Fruit fly (Drosophila melanogaster) whole organism, adult: ENCODE measurements around the gene Sfp87B.

Source experiments
- CG11617 ChIP-seq: fragments of 200-800 bp; sonication (Bioruptor generic); optimal IDR thresholded peaks from 2 replicates; lab custom pipeline; 2017; ENCODE audit warnings: mild to moderate bottlenecking, missing biosample characterization, missing genetic modification reagents, missing genetic modification characterization
- CG5204 ChIP-seq: fragments of 200-800 bp; sonication (Bioruptor generic); optimal IDR thresholded peaks from 2 replicates; lab custom pipeline; 2016; ENCODE audit warnings: missing biosample characterization, missing genetic modification characterization
- CG7101 ChIP-seq: fragments of 200-800 bp; sonication (Bioruptor generic); optimal IDR thresholded peaks from 2 replicates; lab custom pipeline; 2018; ENCODE audit warnings: missing biosample characterization, mild to moderate bottlenecking, missing genetic modification characterization, moderate library complexity
- Clk ChIP-seq: fragments of 200-800 bp; sonication (Bioruptor generic); optimal IDR thresholded peaks from 2 replicates; lab custom pipeline; 2017; ENCODE audit warnings: missing biosample characterization, missing genetic modification characterization
- Hr96 ChIP-seq: fragments of 200-800 bp; sonication (Bioruptor generic); optimal IDR thresholded peaks from 2 replicates; lab custom pipeline; 2016; ENCODE audit warnings: missing biosample characterization, missing genetic modification characterization
- cnc ChIP-seq, 2 experiments: fragments of >200 bp; optimal IDR thresholded peaks; 2 replicates each; lab custom pipeline; 2017
- ovo ChIP-seq: fragments of 200-800 bp; sonication (Bioruptor generic); optimal IDR thresholded peaks from 2 replicates; lab custom pipeline; 2016; ENCODE audit warnings: missing biosample characterization, missing genetic modification characterization
- pad ChIP-seq: fragments of 200-800 bp; sonication (Bioruptor generic); optimal IDR thresholded peaks from 3 replicates; lab custom pipeline; 2017; ENCODE audit warnings: missing biosample characterization, missing genetic modification characterization, mild to moderate bottlenecking, moderate library complexity, missing genetic modification reagents
- tj ChIP-seq: fragments of 200-800 bp; sonication (Bioruptor generic); optimal IDR thresholded peaks from 3 replicates; lab custom pipeline; 2017; ENCODE audit warnings: missing biosample characterization, mild to moderate bottlenecking, missing genetic modification characterization, moderate library complexity

dm6 chr3R:12232629-12233028 lies 40.3 kb upstream of the Sfp87B start, which contains the start of gene Pglym87:
- TF ChIP-seq ovo (GFP tag; lab: Kevin White, UChicago) (no peak), cnc (optimal IDR thresholded peaks at IDR 0.05; lab: Kevin White, UChicago) (no peak), Clk (GFP tag; lab: Kevin White, UChicago) (no peak), Hr96 (no peak), CG11617 (GFP tag; lab: Kevin White, UChicago) (no peak), pad (GFP tag; lab: Kevin White, UChicago) (no peak), tj (GFP tag; lab: Kevin White, UChicago) (no peak), CG7101 (tag; lab: Kevin White, UChicago) (no peak), CG5204 (no peak)
